Worm (Caenorhabditis elegans): ENCODE measurements around the gene Y60A3A.16.
"Not testable (repeated sequence)": the region's sequence is repeated elsewhere in the genome, so short reads cannot be mapped to it uniquely, and the experiment has no call there.

The Y60A3A.16 gene

DNA sequence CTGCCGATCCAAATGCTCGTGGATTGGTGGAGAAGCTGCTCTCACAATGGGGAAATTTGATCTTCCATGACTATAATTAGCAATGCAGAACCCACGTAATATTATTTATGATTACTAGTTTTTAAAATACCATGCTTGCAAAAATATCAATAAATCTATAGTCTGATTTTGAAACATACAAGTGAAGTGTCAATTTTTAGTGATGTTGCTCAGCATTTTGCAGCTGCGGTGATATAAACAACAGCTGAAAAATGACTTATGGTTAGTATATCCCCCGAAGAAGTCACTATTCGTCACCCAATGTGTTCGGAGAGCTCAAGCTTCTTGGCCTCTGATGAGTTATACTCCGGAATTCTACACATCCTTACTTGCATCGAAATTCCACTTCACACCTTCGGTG lies 36.2 kb upstream of the Y60A3A.16 start, which contains the start of gene srh-172:
Gene srh-172 (plus strand): TSS at position 301 of the 400 bp plus-strand sequence.
- TF ChIP-seq ceh-34 (tag; optimal IDR thresholded peaks at IDR 0.05) (no peak), ref-2 (tag; optimal IDR thresholded peaks at IDR 0.05) (no peak), ceh-22 (tag; optimal IDR thresholded peaks at IDR 0.05) (no peak), unc-42 (tag; optimal IDR thresholded peaks at IDR 0.05) (no peak), gmeb-2 (tag; optimal IDR thresholded peaks at IDR 0.05) (no peak), elt-2 (tag; optimal IDR thresholded peaks at IDR 0.05) (no peak), pha-2 (tag; optimal IDR thresholded peaks at IDR 0.05) (no peak)

DNA sequence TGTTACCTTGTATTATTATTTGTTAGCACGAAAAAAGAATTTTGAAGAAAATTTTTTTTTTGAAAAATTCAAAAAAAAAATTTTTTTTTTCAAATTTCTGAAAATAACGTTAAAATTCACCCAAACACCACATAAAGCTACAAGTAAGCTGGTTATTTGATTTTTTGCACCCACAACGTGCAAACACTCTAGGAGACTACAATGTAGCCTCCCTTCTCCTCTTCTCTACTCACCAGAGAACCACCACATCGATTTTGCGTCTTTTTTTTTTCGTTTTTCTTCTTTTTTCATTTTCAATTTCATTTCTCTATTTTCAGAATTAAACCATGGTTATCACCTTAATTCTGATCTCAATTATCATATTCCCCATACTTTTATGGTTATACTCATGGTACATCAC lies 32.7 kb upstream of the Y60A3A.16 start, which contains the start of gene abhd-3.1:
Gene abhd-3.1 (plus strand): TSS at position 318 of the 400 bp plus-strand sequence.
- TF ChIP-seq Y22D7AL.16 (tag; optimal IDR thresholded peaks at IDR 0.05) (no peak), ceh-6 (GFP tag; optimal IDR thresholded peaks at IDR 0.05) (no peak), hlh-13 (GFP tag; optimal IDR thresholded peaks at IDR 0.05) (no peak), ceh-34 (tag; optimal IDR thresholded peaks at IDR 0.05) (no peak), nhr-11 (tag; optimal IDR thresholded peaks at IDR 0.05) (no peak), ceh-30 (tag; optimal IDR thresholded peaks at IDR 0.05) (no peak), syd-9 (tag; optimal IDR thresholded peaks at IDR 0.05) (no peak), ttx-3 (tag; optimal IDR thresholded peaks at IDR 0.05) (no peak), tbx-7 (tag; optimal IDR thresholded peaks at IDR 0.05) (no peak), ceh-24 (tag; optimal IDR thresholded peaks at IDR 0.05) (no peak), ets-4 (tag; optimal IDR thresholded peaks at IDR 0.05) (no peak), dve-1 (tag; optimal IDR thresholded peaks at IDR 0.05) (no peak), nhr-232 (tag; optimal IDR thresholded peaks at IDR 0.05) (no peak), unc-86 (tag; optimal IDR thresholded peaks at IDR 0.05) (no peak), lim-6 (tag; optimal IDR thresholded peaks at IDR 0.05) (no peak), zip-5 (tag; optimal IDR thresholded peaks at IDR 0.05) (no peak), pros-1 (tag; optimal IDR thresholded peaks at IDR 0.05) (no peak), sox-2 (GFP tag; IDR thresholded peaks at IDR 0.05) (no peak), hlh-8 (tag; optimal IDR thresholded peaks at IDR 0.05) (no peak)

ce11 chrV:19954491-19954890 lies 32.0 kb upstream of the Y60A3A.16 start:
- TF ChIP-seq dmd-4 (tag; optimal IDR thresholded peaks at IDR 0.05; ENCODE audit: borderline replicate concordance) (no peak), odd-2 (tag; optimal IDR thresholded peaks at IDR 0.05) (no peak)

- TF ChIP-seq pha-4, ref-2, nhr-232 (tag; optimal IDR thresholded peaks at IDR 0.05): not testable (repeated sequence)
Observed at ce11 chrV:19949721-19950120, 27.2 kb upstream of the Y60A3A.16 start, which contains the start of gene Y60A3A.8. TSS of gene Y60A3A.8 (plus strand) at chrV:19949978.

DNA sequence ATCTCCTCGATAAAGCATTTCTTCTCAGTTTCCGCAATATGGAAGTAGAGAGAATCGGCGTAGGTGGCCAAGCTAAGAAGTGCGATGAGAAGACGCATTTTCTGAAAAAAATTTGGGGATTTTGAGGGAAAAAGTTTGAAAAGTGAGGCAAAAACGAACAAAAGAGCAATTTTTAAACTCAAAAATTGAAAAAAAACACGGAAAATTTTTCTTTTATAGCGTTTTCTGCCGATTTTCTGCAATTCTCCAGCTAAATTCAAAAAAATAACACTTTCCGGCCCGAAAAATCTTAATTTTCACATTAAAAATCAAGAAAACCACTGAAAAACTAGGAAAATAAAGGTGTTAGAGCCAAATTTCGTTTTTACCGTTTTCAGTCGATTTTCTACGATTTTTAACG lies 26.5 kb upstream of the Y60A3A.16 start, which contains the start of gene tmed-4:
Gene tmed-4 (minus strand): TSS at position 101 of the 400 bp plus-strand sequence.
- not testable (repeated sequence) for TF ChIP-seq rnt-1, Y22D7AL.16, pqm-1 (tag; optimal IDR thresholded peaks at IDR 0.05)

ce11 chrV:19946529-19946928 lies 24.0 kb upstream of the Y60A3A.16 start, which contains the start of gene dhs-24:
TSS of gene dhs-24 (minus strand) at chrV:19946629.
- TF ChIP-seq madf-2 (tag; optimal IDR thresholded peaks at IDR 0.05) (no peak), K09A11.1 (tag; optimal IDR thresholded peaks at IDR 0.05; ENCODE audit: insufficient read depth) (no peak), rnt-1 (tag; optimal IDR thresholded peaks at IDR 0.05) (no peak), pha-4 (tag; optimal IDR thresholded peaks at IDR 0.05) (no peak), C38D4.7 (GFP tag; optimal IDR thresholded peaks at IDR 0.05) (no peak), elt-2 (tag; optimal IDR thresholded peaks at IDR 0.05) (no peak), fkh-10 (GFP tag; optimal IDR thresholded peaks at IDR 0.05) (no peak), ceh-31 (tag; optimal IDR thresholded peaks at IDR 0.05) (no peak), nhr-11 (tag; optimal IDR thresholded peaks at IDR 0.05) (no peak), F13H6.1 (tag; optimal IDR thresholded peaks at IDR 0.05) (no peak), nfya-1 (tag; optimal IDR thresholded peaks at IDR 0.05) (no peak), Y22D7AL.16 (tag; optimal IDR thresholded peaks at IDR 0.05) (no peak), sdc-2 (tag; optimal IDR thresholded peaks at IDR 0.05) (no peak)
